Worm (Caenorhabditis elegans): ENCODE results near the gene cdh-3.

Gene cdh-3

ce11 chrIII:7722999-7723398 lies 31.2 kb downstream of the cdh-3 start (continued):
- peak; percentile 5 for TF ChIP-seq nhr-47 (tag; optimal IDR thresholded peaks at IDR 0.05)
- peak; percentile 8 for TF ChIP-seq swsn-7 (tag; optimal IDR thresholded peaks at IDR 0.05)
- TF ChIP-seq ets-5 (GFP tag; IDR thresholded peaks at IDR 0.05): no peak
- TF ChIP-seq ceh-88 (GFP tag; IDR thresholded peaks at IDR 0.05): no peak
- TF ChIP-seq nhr-90 (tag; optimal IDR thresholded peaks at IDR 0.05; ENCODE audit: poor library complexity): no peak
- no peak for TF ChIP-seq sptf-1 (tag; optimal IDR thresholded peaks at IDR 0.05)
- TF ChIP-seq C34B4.2 (tag; optimal IDR thresholded peaks at IDR 0.05): no peak
- TF ChIP-seq fkh-10 (GFP tag; optimal IDR thresholded peaks at IDR 0.05): peak; percentile 46
- TF ChIP-seq nhr-19 (GFP tag; conservative IDR thresholded peaks at IDR 0.05): no peak
- no peak for TF ChIP-seq aly-2 (tag; optimal IDR thresholded peaks at IDR 0.05)
- TF ChIP-seq unc-130 (tag; optimal IDR thresholded peaks at IDR 0.05): no peak
- TF ChIP-seq isw-1 (GFP tag; IDR thresholded peaks at IDR 0.05): peak; percentile 14; the same call in 1 of the 2 replicates
- peak; percentile 4 to 51 for TF ChIP-seq lsy-2 (tag; optimal IDR thresholded peaks at IDR 0.05)
- TF ChIP-seq vab-15 (tag; optimal IDR thresholded peaks at IDR 0.05): no peak
- no peak for TF ChIP-seq zip-4 (GFP tag; optimal IDR thresholded peaks at IDR 0.05)
- no peak for TF ChIP-seq mep-1 (tag; optimal IDR thresholded peaks at IDR 0.05)
- no peak for TF ChIP-seq blmp-1 (tag; optimal IDR thresholded peaks at IDR 0.05)
- TF ChIP-seq sup-37 (GFP tag; optimal IDR thresholded peaks at IDR 0.05): no peak
- TF ChIP-seq dpl-1 (GFP tag; optimal IDR thresholded peaks at IDR 0.05): no peak
- no peak for TF ChIP-seq nhr-84 (tag; optimal IDR thresholded peaks at IDR 0.05)
- no peak for TF ChIP-seq alr-1 (tag; optimal IDR thresholded peaks at IDR 0.05; ENCODE audit: borderline replicate concordance)
- TF ChIP-seq tlp-1 (tag; optimal IDR thresholded peaks at IDR 0.05): no peak
- TF ChIP-seq nhr-77 (tag; optimal IDR thresholded peaks at IDR 0.05): no peak
- no peak for TF ChIP-seq xbp-1 (tag; optimal IDR thresholded peaks at IDR 0.05)
- TF ChIP-seq pax-3 (tag; optimal IDR thresholded peaks at IDR 0.05): no peak
- no peak for TF ChIP-seq lin-39 (tag; optimal IDR thresholded peaks at IDR 0.05)
- TF ChIP-seq jun-1 (tag; optimal IDR thresholded peaks at IDR 0.05): no peak
- no peak for TF ChIP-seq hlh-4 (tag; optimal IDR thresholded peaks at IDR 0.05)
- no peak for TF ChIP-seq dsc-1 (tag; optimal IDR thresholded peaks at IDR 0.05)
- TF ChIP-seq grh-1 (GFP tag; IDR thresholded peaks at IDR 0.05): no peak
- no peak for TF ChIP-seq mef-2 (tag; optimal IDR thresholded peaks at IDR 0.05)
- no peak for TF ChIP-seq elt-2 (tag; optimal IDR thresholded peaks at IDR 0.05)
- TF ChIP-seq pqm-1 (tag; optimal IDR thresholded peaks at IDR 0.05): no peak
- TF ChIP-seq lin-13 (GFP tag; optimal IDR thresholded peaks at IDR 0.05): peak; percentile 11
- no peak for TF ChIP-seq nhr-85 (tag)
- TF ChIP-seq pag-3 (tag; optimal IDR thresholded peaks at IDR 0.05; ENCODE audit: borderline replicate concordance, insufficient read depth): no peak
- TF ChIP-seq zag-1 (tag; optimal IDR thresholded peaks at IDR 0.05): no peak
- no peak for TF ChIP-seq hpl-2 (GFP tag; optimal IDR thresholded peaks at IDR 0.05)
- TF ChIP-seq rnt-1 (tag; optimal IDR thresholded peaks at IDR 0.05): no peak
- no peak for TF ChIP-seq irx-1 (tag; optimal IDR thresholded peaks at IDR 0.05)
- no peak for TF ChIP-seq nhr-11 (tag; optimal IDR thresholded peaks at IDR 0.05)
- TF ChIP-seq ces-1 (GFP tag; optimal IDR thresholded peaks at IDR 0.05): no peak
- no peak for TF ChIP-seq hlh-17 (GFP tag; optimal IDR thresholded peaks at IDR 0.05; ENCODE audit: borderline replicate concordance)
- TF ChIP-seq ceh-90 (tag; optimal IDR thresholded peaks at IDR 0.05): no peak
- peak; percentile 27 for TF ChIP-seq unc-86 (tag; optimal IDR thresholded peaks at IDR 0.05)
- TF ChIP-seq aha-1 (tag; optimal IDR thresholded peaks at IDR 0.05): no peak
- TF ChIP-seq nhr-20 (tag; optimal IDR thresholded peaks at IDR 0.05): no peak
- TF ChIP-seq nhr-237 (tag; optimal IDR thresholded peaks at IDR 0.05): no peak
- TF ChIP-seq efl-3 (GFP tag; optimal IDR thresholded peaks at IDR 0.05): no peak
- TF ChIP-seq snu-23 (GFP tag; optimal IDR thresholded peaks at IDR 0.05): no peak
- TF ChIP-seq egl-27 (tag; optimal IDR thresholded peaks at IDR 0.05): no peak
- TF ChIP-seq unc-98 (GFP tag; IDR thresholded peaks at IDR 0.05): no peak
- peak in 1 of 3 experiments; percentile 42 for TF ChIP-seq ceh-82 (tag; optimal IDR thresholded peaks at IDR 0.05)
- no peak for TF ChIP-seq mab-9 (GFP tag; IDR thresholded peaks at IDR 0.05)

Data from whole organism, L1 larva.